Fruit fly (Drosophila melanogaster) whole organism, pupa: Measurements from ENCODE around the gene CG42853.

ENCODE experiments used
- CG10348 ChIP-seq: fragments of 200-800 bp; sonication (Bioruptor generic); IDR thresholded peaks from 2 replicates; pipeline ENCODE4 v1.3.6; 2022; ENCODE audit warnings: missing biosample characterization, missing genetic modification characterization
- CG12605 ChIP-seq: fragments of 200-800 bp; sonication (Bioruptor generic); IDR thresholded peaks from 2 replicates; pipeline ENCODE4 v1.3.6; 2022; ENCODE audit warnings: missing biosample characterization, missing genetic modification characterization
- CG13204 ChIP-seq: fragments of 200-800 bp; sonication (Bioruptor generic); optimal IDR thresholded peaks from 2 replicates; lab custom pipeline; 2018; ENCODE audit warnings: missing biosample characterization, mild to moderate bottlenecking, missing genetic modification characterization, moderate library complexity
- CG14655 ChIP-seq: fragments of 200-800 bp; sonication (Bioruptor generic); optimal IDR thresholded peaks from 3 replicates; lab custom pipeline; 2017; ENCODE audit warnings: mild to moderate bottlenecking, missing biosample characterization, missing genetic modification reagents, missing genetic modification characterization
- CG15710 ChIP-seq: fragments of 200-800 bp; sonication (Bioruptor generic); optimal IDR thresholded peaks from 2 replicates; lab custom pipeline; 2018; ENCODE audit warnings: missing biosample characterization, mild to moderate bottlenecking, missing genetic modification characterization, moderate library complexity
- CG17806 ChIP-seq: fragments of 200-800 bp; sonication (Bioruptor generic); optimal IDR thresholded peaks from 2 replicates; lab custom pipeline; 2018; ENCODE audit warnings: missing biosample characterization, mild to moderate bottlenecking, missing genetic modification characterization, moderate library complexity
- CG32121 ChIP-seq: fragments of 200-800 bp; sonication (Bioruptor generic); IDR thresholded peaks from 2 replicates; pipeline ENCODE4 v1.3.6; 2022; ENCODE audit warnings: missing biosample characterization, missing genetic modification characterization
- CG34367 ChIP-seq: fragments of 200-800 bp; sonication (Bioruptor generic); optimal IDR thresholded peaks from 2 replicates; lab custom pipeline; 2018; ENCODE audit warnings: missing biosample characterization, mild to moderate bottlenecking, missing genetic modification characterization
- CG4496 ChIP-seq: fragments of 200-800 bp; sonication (Bioruptor generic); IDR thresholded peaks from 3 replicates; pipeline ENCODE4 v1.3.6; 2022; ENCODE audit warnings: missing biosample characterization, missing genetic modification characterization
- CG8159 ChIP-seq: fragments of 200-800 bp; sonication (Bioruptor generic); optimal IDR thresholded peaks from 3 replicates; lab custom pipeline; 2018; ENCODE audit warnings: missing biosample characterization, mild to moderate bottlenecking, missing genetic modification characterization, moderate library complexity
- CG8301 ChIP-seq: fragments of 200-800 bp; sonication (Bioruptor generic); optimal IDR thresholded peaks from 2 replicates; lab custom pipeline; 2018; ENCODE audit warnings: missing biosample characterization, mild to moderate bottlenecking, missing genetic modification characterization
- CG9948 ChIP-seq: fragments of 200-800 bp; sonication (Bioruptor generic); optimal IDR thresholded peaks from 2 replicates; lab custom pipeline; 2018; ENCODE audit warnings: missing biosample characterization, mild to moderate bottlenecking, missing genetic modification characterization, moderate library complexity
- D1 ChIP-seq: fragments of 200-800 bp; sonication (Bioruptor generic); optimal IDR thresholded peaks from 2 replicates; lab custom pipeline; 2018; ENCODE audit warnings: missing biosample characterization, mild to moderate bottlenecking, missing genetic modification characterization, moderate library complexity
- EcR ChIP-seq: fragments of 200-800 bp; sonication (Bioruptor generic); optimal IDR thresholded peaks from 3 replicates; lab custom pipeline; 2019; ENCODE audit warnings: missing biosample characterization, missing genetic modification characterization, mild to moderate bottlenecking, moderate library complexity, missing genetic modification reagents
- Ets98B ChIP-seq: fragments of 200-800 bp; sonication (Bioruptor generic); IDR thresholded peaks from 2 replicates; pipeline ENCODE4 v1.3.6; 2022; ENCODE audit warnings: missing biosample characterization, missing genetic modification characterization
- Pif1A ChIP-seq: fragments of 200-800 bp; sonication (Bioruptor generic); optimal IDR thresholded peaks from 3 replicates; lab custom pipeline; 2016; ENCODE audit warnings: missing biosample characterization, missing genetic modification characterization
- Pif1B ChIP-seq: fragments of 200-800 bp; sonication (Bioruptor generic); optimal IDR thresholded peaks from 3 replicates; lab custom pipeline; 2016; ENCODE audit warnings: missing biosample characterization, missing genetic modification characterization
- Snoo ChIP-seq: fragments of 200-800 bp; sonication (Bioruptor generic); optimal IDR thresholded peaks from 3 replicates; lab custom pipeline; 2017; ENCODE audit warnings: missing biosample characterization, mild to moderate bottlenecking, missing genetic modification characterization, inconsistent platforms
- fd96Ca ChIP-seq: fragments of 200-800 bp; sonication (Bioruptor generic); IDR thresholded peaks from 3 replicates; pipeline ENCODE4 v1.3.6; 2022; ENCODE audit warnings: missing biosample characterization, missing genetic modification characterization
- gl ChIP-seq: fragments of 200-800 bp; sonication (Bioruptor generic); optimal IDR thresholded peaks from 2 replicates; lab custom pipeline; 2018; ENCODE audit warnings: missing biosample characterization, mild to moderate bottlenecking, missing genetic modification characterization
- rn ChIP-seq: fragments of 200-800 bp; sonication (Bioruptor generic); IDR thresholded peaks from 2 replicates; pipeline ENCODE4 v1.3.6; 2022; ENCODE audit warnings: missing biosample characterization, missing genetic modification characterization

The CG42853 gene

dm6 chr3L:18142969-18143368 lies 21.2 kb upstream of the CG42853 start:
- no peak for TF ChIP-seq CG15710 (tag; lab: Kevin White, UChicago)
- no peak for TF ChIP-seq rn (GFP tag; lab: Robert Waterston, UW)
- TF ChIP-seq Pif1A = no peak
- no peak for TF ChIP-seq EcR (GFP tag; lab: Kevin White, UChicago)
- TF ChIP-seq CG4496 (GFP tag; lab: Robert Waterston, UW) = no peak
- no peak for TF ChIP-seq CG14655
- TF ChIP-seq Snoo = no peak
- TF ChIP-seq CG17806 = no peak
- TF ChIP-seq D1 (tag; lab: Kevin White, UChicago) = no peak
- no peak for TF ChIP-seq CG12605 (GFP tag; lab: Robert Waterston, UW)
- no peak for TF ChIP-seq fd96Ca
- TF ChIP-seq CG32121 (GFP tag; lab: Robert Waterston, UW) = no peak
- no peak for TF ChIP-seq CG8159 (tag; lab: Kevin White, UChicago)

dm6 chr3L:18139184-18139629 lies 17.4 kb upstream of the CG42853 start, which contains the start of gene geko:
geko (plus strand) TSS chr3L:18139402.
- TF ChIP-seq CG10348 (GFP tag; lab: Robert Waterston, UW) (no peak), EcR (GFP tag; lab: Kevin White, UChicago) (peak; percentile 85), CG17806 (no peak), CG8301 (tag; lab: Kevin White, UChicago) (no peak), CG8159 (tag; lab: Kevin White, UChicago) (no peak), D1 (tag; lab: Kevin White, UChicago) (no peak), Ets98B (peak; percentile 63; the same call in 1 of the 2 replicates), CG9948 (tag; lab: Kevin White, UChicago) (no peak), rn (GFP tag; lab: Robert Waterston, UW) (no peak), gl (tag; lab: Kevin White, UChicago) (no peak), Snoo (no peak), fd96Ca (no peak), CG32121 (GFP tag; lab: Robert Waterston, UW) (peak; percentile 55; the same call in 1 of the 2 replicates), Pif1A (peak; percentile 32), CG13204 (GFP tag; lab: Kevin White, UChicago) (no peak), CG14655 (no peak), CG15710 (tag; lab: Kevin White, UChicago) (no peak), CG34367 (tag; lab: Kevin White, UChicago) (no peak), CG12605 (GFP tag; lab: Robert Waterston, UW) (peak; percentile 18; the same call in 1 of the 2 replicates), CG4496 (GFP tag; lab: Robert Waterston, UW) (peak; percentile 62), Pif1B (GFP tag; lab: Kevin White, UChicago) (peak; percentile 24)

dm6 chr3L:18138280-18138679 lies 16.5 kb upstream of the CG42853 start:
- no peak for TF ChIP-seq Ets98B
- no peak for TF ChIP-seq fd96Ca
- TF ChIP-seq Snoo = no peak
- TF ChIP-seq D1 (tag; lab: Kevin White, UChicago) = no peak
- TF ChIP-seq CG13204 (GFP tag; lab: Kevin White, UChicago) = no peak
- TF ChIP-seq CG14655 = no peak
- no peak for TF ChIP-seq CG9948 (tag; lab: Kevin White, UChicago)
- no peak for TF ChIP-seq CG4496 (GFP tag; lab: Robert Waterston, UW)
- TF ChIP-seq CG32121 (GFP tag; lab: Robert Waterston, UW) = no peak
- no peak for TF ChIP-seq CG34367 (tag; lab: Kevin White, UChicago)
- TF ChIP-seq EcR (GFP tag; lab: Kevin White, UChicago) = no peak
- TF ChIP-seq CG8301 (tag; lab: Kevin White, UChicago) = no peak
- TF ChIP-seq CG15710 (tag; lab: Kevin White, UChicago) = no peak
- no peak for TF ChIP-seq Pif1A
- TF ChIP-seq rn (GFP tag; lab: Robert Waterston, UW) = no peak
- no peak for TF ChIP-seq CG10348 (GFP tag; lab: Robert Waterston, UW)
- TF ChIP-seq gl (tag; lab: Kevin White, UChicago) = no peak
- no peak for TF ChIP-seq Pif1B (GFP tag; lab: Kevin White, UChicago)

DNA sequence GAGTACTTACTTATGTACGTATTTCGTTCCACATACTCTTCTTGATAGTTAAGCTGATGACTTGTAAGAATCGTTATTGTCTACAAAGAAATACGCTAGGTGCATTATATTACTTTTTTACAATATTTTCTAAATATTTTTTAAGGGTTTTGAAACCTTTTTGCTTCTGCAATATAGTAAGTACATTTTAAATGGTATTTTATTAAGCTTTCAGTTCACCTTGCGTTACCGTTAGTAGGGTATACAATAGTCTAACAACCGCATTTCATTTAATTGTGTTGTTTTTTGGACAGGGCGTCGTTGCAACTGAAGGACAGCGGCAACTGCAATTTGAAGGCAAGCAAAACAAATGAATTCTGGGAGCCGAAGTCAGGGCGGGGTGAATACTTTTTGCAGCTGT lies 15.4 kb upstream of the CG42853 start:
- TF ChIP-seq Pif1B (GFP tag; lab: Kevin White, UChicago) (peak; percentile 49), Snoo (peak; percentile 55), CG4496 (GFP tag; lab: Robert Waterston, UW) (no peak), fd96Ca (no peak), Ets98B (no peak), CG9948 (tag; lab: Kevin White, UChicago) (peak; percentile 22), CG8301 (tag; lab: Kevin White, UChicago) (no peak), CG34367 (tag; lab: Kevin White, UChicago) (peak; percentile 12), CG10348 (GFP tag; lab: Robert Waterston, UW) (0 out of 2 replicates have a peak, but pooled peaks have one; percentile 7), CG14655 (peak; percentile 22), EcR (GFP tag; lab: Kevin White, UChicago) (peak; percentile 21), CG32121 (GFP tag; lab: Robert Waterston, UW) (no peak), CG17806 (peak; percentile 41), CG8159 (tag; lab: Kevin White, UChicago) (peak; percentile 59), CG12605 (GFP tag; lab: Robert Waterston, UW) (no peak), Pif1A (peak; percentile 31), CG15710 (tag; lab: Kevin White, UChicago) (peak; percentile 43)
- TF ChIP-seq, all 21 proteins: peak for 11

- TF ChIP-seq CG14655 (no peak), rn (GFP tag; lab: Robert Waterston, UW) (no peak), fd96Ca (no peak), CG15710 (tag; lab: Kevin White, UChicago) (no peak), Ets98B (no peak), CG32121 (GFP tag; lab: Robert Waterston, UW) (no peak), Snoo (no peak), D1 (tag; lab: Kevin White, UChicago) (no peak), gl (tag; lab: Kevin White, UChicago) (no peak), CG8159 (tag; lab: Kevin White, UChicago) (no peak), CG4496 (GFP tag; lab: Robert Waterston, UW) (no peak), CG10348 (GFP tag; lab: Robert Waterston, UW) (no peak), CG17806 (no peak), CG13204 (GFP tag; lab: Kevin White, UChicago) (no peak), Pif1B (GFP tag; lab: Kevin White, UChicago) (no peak), CG12605 (GFP tag; lab: Robert Waterston, UW) (no peak), CG34367 (tag; lab: Kevin White, UChicago) (no peak)
Observed at dm6 chr3L:18132589-18132988, 10.8 kb upstream of the CG42853 start, which contains the start of gene Cyp312a1. Cyp312a1 (minus strand) TSS chr3L:18132689.
